Worm (Caenorhabditis elegans): ENCODE results near the gene fbxb-49.

Gene fbxb-49

ce11 chrII:1571032-1571431 lies 2.7 kb downstream of the fbxb-49 start, which contains the start of gene fbxb-46:
Gene fbxb-46 (minus strand): TSS chrII:1571132.
- no peak for TF ChIP-seq unc-62 (GFP tag; optimal IDR thresholded peaks at IDR 0.05)

- TF ChIP-seq unc-62 (GFP tag; optimal IDR thresholded peaks at IDR 0.05), result no peak
Observed at ce11 chrII:1576030-1576429, 7.7 kb downstream of the fbxb-49 start, which contains the start of gene K05F6.10. Gene K05F6.10 (minus strand): TSS chrII:1576130.

ce11 chrII:1576772-1577171 lies 8.5 kb downstream of the fbxb-49 start:
- TF ChIP-seq unc-62 (GFP tag; optimal IDR thresholded peaks at IDR 0.05), result no peak

- TF ChIP-seq unc-62 (GFP tag; optimal IDR thresholded peaks at IDR 0.05), result no peak
Observed at ce11 chrII:1579886-1580285, 11.6 kb downstream of the fbxb-49 start, which contains the start of gene math-38. Gene math-38 (minus strand): TSS chrII:1579986.

ce11 chrII:1584140-1584539 lies 15.8 kb downstream of the fbxb-49 start, which contains the start of gene clec-21:
Gene clec-21 (minus strand): TSS chrII:1584240.
- TF ChIP-seq unc-62 (GFP tag; optimal IDR thresholded peaks at IDR 0.05), result no peak

- TF ChIP-seq unc-62 (GFP tag; optimal IDR thresholded peaks at IDR 0.05), result no peak
Observed at ce11 chrII:1586305-1586704, 18.0 kb downstream of the fbxb-49 start, which contains the start of gene T07H3.8. Gene T07H3.8 (plus strand): TSS chrII:1586605.

DNA sequence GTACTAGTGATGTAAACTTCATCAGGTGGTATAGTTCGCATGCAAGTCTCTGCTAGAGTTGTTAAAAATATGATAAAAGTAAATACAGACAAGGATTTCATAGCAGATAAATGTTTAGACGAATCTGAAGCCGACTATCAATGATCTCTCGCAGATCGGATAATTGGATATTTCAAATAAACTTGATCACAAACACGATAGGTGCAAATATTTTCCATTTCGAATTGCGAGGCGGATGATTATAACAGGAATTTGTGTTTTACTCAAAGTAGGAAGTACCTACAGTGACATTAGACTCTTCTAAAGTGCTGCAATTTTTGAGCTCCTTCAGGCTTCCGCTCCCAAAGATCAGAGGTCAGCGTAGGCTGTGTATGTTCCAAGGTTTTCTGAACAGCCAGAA lies 21.5 kb downstream of the fbxb-49 start, which contains the start of gene T07H3.7:
TSS of gene T07H3.7 (minus strand) at position 101 of the 400 bp plus-strand sequence.
- no peak for TF ChIP-seq unc-62 (GFP tag; optimal IDR thresholded peaks at IDR 0.05)

ce11 chrII:1595137-1595536 lies 26.8 kb downstream of the fbxb-49 start, which contains the start of gene clec-20:
Gene clec-20 (minus strand): TSS chrII:1595237.
- TF ChIP-seq unc-62 (GFP tag; optimal IDR thresholded peaks at IDR 0.05), result no peak

ce11 chrII:1597101-1598088 lies 29.1 kb downstream of the fbxb-49 start, which contains the start of gene bath-46:
Gene bath-46 (plus strand): TSS chrII:1597906.
- no peak for TF ChIP-seq unc-62 (GFP tag; optimal IDR thresholded peaks at IDR 0.05)

DNA sequence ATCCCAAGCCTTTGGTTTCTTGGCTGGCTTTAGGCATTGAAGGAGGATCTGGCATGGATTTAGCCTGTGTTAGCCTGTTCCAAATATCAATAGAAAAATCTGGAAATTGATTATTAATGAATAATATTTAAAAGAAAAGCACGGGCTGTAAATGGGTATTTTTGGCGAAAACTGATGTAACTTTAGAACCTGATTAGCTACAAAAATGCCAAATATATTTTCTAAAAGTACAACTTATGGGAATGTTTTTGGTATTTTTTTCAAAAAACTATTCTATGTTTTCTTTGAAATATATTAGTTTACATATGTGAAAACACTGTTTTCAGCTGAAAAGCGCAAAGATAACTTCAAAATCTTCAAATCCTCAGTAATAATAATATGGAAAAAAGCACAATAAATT lies 32.3 kb downstream of the fbxb-49 start, which contains the start of gene bath-26:
TSS of gene bath-26 (minus strand) at position 101 of the 400 bp plus-strand sequence.
- no peak for TF ChIP-seq unc-62 (GFP tag; optimal IDR thresholded peaks at IDR 0.05)

ce11 chrII:1601507-1601906 lies 33.2 kb downstream of the fbxb-49 start, which contains the start of gene bath-47:
Gene bath-47 (plus strand): TSS chrII:1601811.
- no peak for TF ChIP-seq unc-62 (GFP tag; optimal IDR thresholded peaks at IDR 0.05)

- TF ChIP-seq unc-62 (GFP tag; optimal IDR thresholded peaks at IDR 0.05), result no peak
Observed at ce11 chrII:1603049-1603448, 34.7 kb downstream of the fbxb-49 start.

DNA sequence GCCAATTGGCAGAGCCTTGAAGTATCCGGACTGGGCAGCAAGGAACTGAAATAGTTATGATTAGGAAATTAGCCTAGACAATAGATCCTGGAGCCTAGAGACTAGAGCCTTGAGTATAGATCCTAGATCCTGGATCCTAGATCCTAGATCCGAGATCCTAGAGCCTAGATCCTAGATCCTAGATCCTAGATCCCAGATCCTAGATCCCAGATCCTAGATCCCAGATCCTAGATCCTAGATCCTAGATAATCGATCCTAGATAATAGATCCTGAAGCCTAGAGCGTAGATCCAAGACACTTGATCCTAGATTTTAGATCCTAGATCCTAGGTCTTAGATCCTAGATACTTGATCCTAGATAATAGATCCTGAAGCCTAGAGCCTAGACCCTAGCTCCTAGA lies 36.7 kb downstream of the fbxb-49 start:
- no peak for TF ChIP-seq unc-62 (GFP tag; optimal IDR thresholded peaks at IDR 0.05)

- TF ChIP-seq unc-62 (GFP tag; optimal IDR thresholded peaks at IDR 0.05), result no peak
Observed at ce11 chrII:1606079-1606478, 37.8 kb downstream of the fbxb-49 start, which contains the start of gene bath-33. Gene bath-33 (minus strand): TSS chrII:1606179.

DNA sequence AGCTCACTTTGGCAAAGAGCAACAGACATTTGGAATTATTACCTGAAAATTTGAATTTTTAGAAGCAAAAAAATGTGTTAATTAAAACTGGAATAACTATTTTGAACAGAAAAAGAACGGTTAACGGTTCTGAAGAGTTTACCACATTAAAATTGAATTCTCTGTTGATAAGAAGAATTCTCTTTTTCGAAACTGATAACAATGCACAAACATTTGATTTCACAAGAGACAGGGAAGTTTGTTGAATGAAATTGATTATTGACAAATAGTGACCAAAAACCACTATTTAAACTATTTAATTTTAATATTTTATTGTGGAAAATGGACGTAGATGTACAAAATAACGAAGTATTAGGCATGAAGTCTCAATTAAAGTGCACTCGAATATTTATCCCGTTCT lies 39.3 kb downstream of the fbxb-49 start:
- TF ChIP-seq unc-62 (GFP tag; optimal IDR thresholded peaks at IDR 0.05), result no peak

ce11 chrII:1608915-1609314 lies 40.6 kb downstream of the fbxb-49 start:
- no peak for TF ChIP-seq unc-62 (GFP tag; optimal IDR thresholded peaks at IDR 0.05)

Measured in whole organism, dauer.